Fruit fly (Drosophila melanogaster) whole organism, embryonic: ENCODE measurements around the gene Tollo.

Experiments
- Awh ChIP-seq: fragments of 200-800 bp; sonication (Bioruptor generic); IDR thresholded peaks from 2 replicates; pipeline ENCODE4, ENCODE4 v1.3.6; 2022; ENCODE audit warnings: missing biosample characterization, missing genetic modification characterization
- CG10147 ChIP-seq: fragments of 200-800 bp; sonication (Bioruptor generic); optimal IDR thresholded peaks from 2 replicates; lab custom pipeline; 2019; ENCODE audit warnings: missing biosample characterization, mild to moderate bottlenecking, missing genetic modification characterization, moderate library complexity
- CG10366 ChIP-seq: fragments of 200-800 bp; sonication (Bioruptor generic); IDR thresholded peaks from 2 replicates; pipeline ENCODE4 v1.3.6; 2022; ENCODE audit warnings: missing biosample characterization, missing genetic modification characterization
- CG10431 ChIP-seq: fragments of 200-800 bp; sonication (Bioruptor generic); optimal IDR thresholded peaks from 3 replicates; lab custom pipeline; 2018; ENCODE audit warnings: missing biosample characterization, mild to moderate bottlenecking, missing genetic modification characterization
- CG11456 ChIP-seq: fragments of 200-800 bp; sonication (Bioruptor generic); IDR thresholded peaks from 3 replicates; pipeline ENCODE4 v1.3.6; 2022; ENCODE audit warnings: missing biosample characterization, missing genetic modification characterization
- CG12659 ChIP-seq: fragments of 200-800 bp; sonication (Bioruptor generic); optimal IDR thresholded peaks from 3 replicates; lab custom pipeline; 2017; ENCODE audit warnings: mild to moderate bottlenecking, missing biosample characterization, missing genetic modification reagents, missing genetic modification characterization
- CG14441 ChIP-seq: fragments of 200-800 bp; sonication (Bioruptor generic); IDR thresholded peaks from 2 replicates; pipeline ENCODE4 v1.3.6; 2022; ENCODE audit warnings: missing biosample characterization, missing genetic modification characterization
- CG14667 ChIP-seq: fragments of 200-800 bp; sonication (Bioruptor generic); IDR thresholded peaks from 2 replicates; pipeline ENCODE4 v1.3.6; 2022; ENCODE audit warnings: missing biosample characterization, missing genetic modification characterization
- CG15011 ChIP-seq: fragments of 200-800 bp; sonication (Bioruptor generic); optimal IDR thresholded peaks from 3 replicates; lab custom pipeline; 2018; ENCODE audit warnings: missing biosample characterization, mild to moderate bottlenecking, missing genetic modification characterization
- CG1602 ChIP-seq: fragments of 200-800 bp; sonication (Bioruptor generic); optimal IDR thresholded peaks from 3 replicates; lab custom pipeline; 2016; ENCODE audit warnings: missing biosample characterization, missing genetic modification characterization
- CG18619 ChIP-seq: fragments of 200-800 bp; sonication (Bioruptor generic); optimal IDR thresholded peaks from 3 replicates; lab custom pipeline; 2017; ENCODE audit warnings: missing biosample characterization, mild to moderate bottlenecking, missing genetic modification characterization
- CG2120 ChIP-seq: fragments of 200-800 bp; sonication (Bioruptor generic); optimal IDR thresholded peaks from 3 replicates; lab custom pipeline; 2016; ENCODE audit warnings: missing biosample characterization, missing genetic modification characterization
- CG2712 ChIP-seq: fragments of 200-800 bp; optimal IDR thresholded peaks from 3 replicates; lab custom pipeline; 2019; ENCODE audit warnings: missing biosample characterization, mild to moderate bottlenecking, missing genetic modification characterization, moderate library complexity
- CG30403 ChIP-seq: fragments of 200-800 bp; sonication (Bioruptor generic); optimal IDR thresholded peaks from 3 replicates; lab custom pipeline; 2016; ENCODE audit warnings: missing biosample characterization, missing genetic modification characterization
- CG31441 ChIP-seq: fragments of 200-800 bp; sonication (Bioruptor generic); IDR thresholded peaks from 2 replicates; pipeline ENCODE4 v1.3.6; 2022; ENCODE audit warnings: missing biosample characterization, missing genetic modification characterization
- CG4424 ChIP-seq: fragments of 200-800 bp; sonication (Bioruptor generic); optimal IDR thresholded peaks from 3 replicates; lab custom pipeline; 2016; ENCODE audit warnings: missing biosample characterization, missing genetic modification characterization
- CG6683 ChIP-seq: fragments of 200-800 bp; sonication (Bioruptor generic); optimal IDR thresholded peaks from 2 replicates; lab custom pipeline; 2017; ENCODE audit warnings: missing biosample characterization, mild to moderate bottlenecking, missing genetic modification characterization, missing genetic modification reagents
- CG8924 ChIP-seq: fragments of 200-800 bp; optimal IDR thresholded peaks from 3 replicates; lab custom pipeline; 2019; ENCODE audit warnings: missing biosample characterization, mild to moderate bottlenecking, missing genetic modification characterization, moderate library complexity
- CG9437 ChIP-seq: fragments of 200-800 bp; sonication (Bioruptor generic); optimal IDR thresholded peaks from 2 replicates; lab custom pipeline; 2018; ENCODE audit warnings: missing biosample characterization, mild to moderate bottlenecking, missing genetic modification characterization
- CG9727 ChIP-seq: fragments of 200-800 bp; sonication (Bioruptor generic); optimal IDR thresholded peaks from 3 replicates; lab custom pipeline; 2017; ENCODE audit warnings: missing biosample characterization, mild to moderate bottlenecking, missing genetic modification characterization
- Dbx ChIP-seq: fragments of 200-800 bp; sonication (Bioruptor generic); IDR thresholded peaks from 3 replicates; pipeline ENCODE4 v1.3.6; 2022; ENCODE audit warnings: missing biosample characterization, missing genetic modification characterization
- Doc2 ChIP-seq: fragments of 200-800 bp; sonication (Bioruptor generic); IDR thresholded peaks from 2 replicates; pipeline ENCODE4 v1.3.6; 2022; ENCODE audit warnings: missing biosample characterization, missing genetic modification characterization
- H2.0 ChIP-seq: fragments of 200-800 bp; sonication (Bioruptor generic); IDR thresholded peaks from 2 replicates; pipeline ENCODE4 v1.3.6; 2022; ENCODE audit warnings: missing biosample characterization, missing genetic modification characterization
- Mrtf ChIP-seq: fragments of 200-800 bp; sonication (Bioruptor generic); IDR thresholded peaks from 3 replicates; pipeline ENCODE4 v1.3.6; 2022; ENCODE audit warnings: missing biosample characterization, missing genetic modification characterization
- Neu2 ChIP-seq: fragments of 200-800 bp; sonication (Bioruptor generic); optimal IDR thresholded peaks from 3 replicates; lab custom pipeline; 2016; ENCODE audit warnings: missing biosample characterization, missing genetic modification characterization, borderline replicate concordance
- Oli ChIP-seq: fragments of 200-800 bp; sonication (Bioruptor generic); optimal IDR thresholded peaks from 2 replicates; lab custom pipeline; 2018; ENCODE audit warnings: missing biosample characterization, mild to moderate bottlenecking, missing genetic modification characterization, moderate library complexity
- Sox100B ChIP-seq: fragments of 200-800 bp; sonication (Bioruptor generic); optimal IDR thresholded peaks from 3 replicates; lab custom pipeline; 2018; ENCODE audit warnings: missing biosample characterization, mild to moderate bottlenecking, missing genetic modification characterization
- Ssrp ChIP-seq: fragments of 200-800 bp; sonication (Bioruptor generic); optimal IDR thresholded peaks from 2 replicates; lab custom pipeline; 2018; ENCODE audit warnings: missing biosample characterization, mild to moderate bottlenecking, missing genetic modification characterization, moderate library complexity
- bsh ChIP-seq, 2 experiments: fragments of 200-800 bp; sonication (Bioruptor generic); optimal IDR thresholded peaks; 2 replicates each; lab custom pipeline; 2017 to 2018; ENCODE audit warnings: mild to moderate bottlenecking in 2 of 2, missing biosample characterization in 2 of 2, missing genetic modification characterization in 2 of 2, moderate library complexity in 1 of 2
- caup ChIP-seq: fragments of 200-800 bp; sonication (Bioruptor generic); optimal IDR thresholded peaks from 3 replicates; lab custom pipeline; 2017; ENCODE audit warnings: missing biosample characterization, mild to moderate bottlenecking, missing genetic modification characterization, moderate library complexity; ENCODE audit not compliant: severe bottlenecking
- crc ChIP-seq: fragments of 200-800 bp; sonication (Bioruptor generic); optimal IDR thresholded peaks from 2 replicates; lab custom pipeline; 2016; ENCODE audit warnings: missing biosample characterization, missing genetic modification characterization
- danr ChIP-seq: fragments of 200-800 bp; sonication (Bioruptor generic); IDR thresholded peaks from 2 replicates; pipeline ENCODE4 v1.3.6; 2022; ENCODE audit warnings: missing biosample characterization, missing genetic modification characterization
- dm ChIP-seq: fragments of 200-800 bp; sonication (Bioruptor generic); optimal IDR thresholded peaks from 3 replicates; lab custom pipeline; 2016; ENCODE audit warnings: missing biosample characterization, missing genetic modification characterization
- gce ChIP-seq: fragments of 200-800 bp; sonication (Bioruptor generic); IDR thresholded peaks from 3 replicates; pipeline ENCODE4 v1.3.6; 2022; ENCODE audit warnings: missing biosample characterization, missing genetic modification characterization
- grau ChIP-seq: fragments of 200-800 bp; optimal IDR thresholded peaks from 3 replicates; lab custom pipeline; 2019; ENCODE audit warnings: missing biosample characterization, mild to moderate bottlenecking, missing genetic modification characterization, moderate library complexity
- gro ChIP-seq: fragments of 200-800 bp; sonication (Bioruptor generic); optimal IDR thresholded peaks from 2 replicates; lab custom pipeline; 2016; ENCODE audit warnings: missing biosample characterization, missing genetic modification characterization
- lola ChIP-seq, 3 experiments: fragments of >200 bp in 2 of 3; fragments of 200-800 bp in 1 of 3; sonication (Bioruptor generic) in 1 of 3; optimal IDR thresholded peaks; 2 replicates each; lab custom pipeline; 2017 to 2019; ENCODE audit warnings: missing biosample characterization in 3 of 3, missing genetic modification characterization in 3 of 3, mild to moderate bottlenecking in 1 of 3, moderate library complexity in 1 of 3
- nerfin-1 ChIP-seq: fragments of 200-800 bp; sonication (Bioruptor generic); optimal IDR thresholded peaks from 3 replicates; lab custom pipeline; 2019; ENCODE audit warnings: missing biosample characterization, mild to moderate bottlenecking, missing genetic modification characterization, moderate library complexity
- nmo ChIP-seq: fragments of 200-800 bp; sonication (Bioruptor generic); optimal IDR thresholded peaks from 2 replicates; lab custom pipeline; 2018; ENCODE audit warnings: missing biosample characterization, mild to moderate bottlenecking, missing genetic modification characterization, moderate library complexity
- odd ChIP-seq: fragments of 200-800 bp; sonication (Bioruptor generic); optimal IDR thresholded peaks from 2 replicates; lab custom pipeline; 2017; ENCODE audit warnings: missing biosample characterization, mild to moderate bottlenecking, missing genetic modification characterization
- prd ChIP-seq, 3 experiments: fragments of >200 bp in 2 of 3; fragments of 200-800 bp in 1 of 3; sonication (Bioruptor generic) in 1 of 3; optimal IDR thresholded peaks in 2 of 3; IDR thresholded peaks in 1 of 3; 2 replicates in 2 of 3; 3 replicates in 1 of 3; pipeline versions ENCODE4 v1.3.6 to Lab custom; 2017 to 2022; ENCODE audit warnings: missing biosample characterization in 1 of 3, missing genetic modification characterization in 1 of 3
- row ChIP-seq: fragments of 200-800 bp; sonication (Bioruptor generic); IDR thresholded peaks from 3 replicates; pipeline ENCODE4 v1.3.6; 2022; ENCODE audit warnings: missing biosample characterization, missing genetic modification characterization
- run ChIP-seq: fragments of 200-800 bp; sonication (Bioruptor generic); optimal IDR thresholded peaks from 3 replicates; lab custom pipeline; 2018; ENCODE audit warnings: missing biosample characterization, mild to moderate bottlenecking, missing genetic modification characterization
- schlank ChIP-seq: fragments of 200-800 bp; sonication (Bioruptor generic); optimal IDR thresholded peaks from 2 replicates; lab custom pipeline; 2018; ENCODE audit warnings: missing biosample characterization, mild to moderate bottlenecking, missing genetic modification characterization
- sisA ChIP-seq: fragments of 200-800 bp; sonication (Bioruptor generic); IDR thresholded peaks from 2 replicates; pipeline ENCODE4 v1.3.6; 2022; ENCODE audit warnings: missing biosample characterization, missing genetic modification characterization
- slou ChIP-seq: fragments of 200-800 bp; sonication (Bioruptor generic); optimal IDR thresholded peaks from 3 replicates; lab custom pipeline; 2016; ENCODE audit warnings: missing biosample characterization, missing genetic modification characterization
- sug ChIP-seq: fragments of 200-800 bp; optimal IDR thresholded peaks from 2 replicates; lab custom pipeline; 2019; ENCODE audit warnings: missing biosample characterization, mild to moderate bottlenecking, missing genetic modification characterization, moderate library complexity
- tin ChIP-seq: fragments of 200-800 bp; sonication (Bioruptor generic); optimal IDR thresholded peaks from 3 replicates; lab custom pipeline; 2016; ENCODE audit warnings: missing biosample characterization, missing genetic modification characterization
- vvl ChIP-seq: fragments of 200-800 bp; sonication (Bioruptor generic); IDR thresholded peaks from 2 replicates; pipeline ENCODE4 v1.3.6; 2022; ENCODE audit warnings: missing biosample characterization, missing genetic modification characterization

Gene Tollo

DNA sequence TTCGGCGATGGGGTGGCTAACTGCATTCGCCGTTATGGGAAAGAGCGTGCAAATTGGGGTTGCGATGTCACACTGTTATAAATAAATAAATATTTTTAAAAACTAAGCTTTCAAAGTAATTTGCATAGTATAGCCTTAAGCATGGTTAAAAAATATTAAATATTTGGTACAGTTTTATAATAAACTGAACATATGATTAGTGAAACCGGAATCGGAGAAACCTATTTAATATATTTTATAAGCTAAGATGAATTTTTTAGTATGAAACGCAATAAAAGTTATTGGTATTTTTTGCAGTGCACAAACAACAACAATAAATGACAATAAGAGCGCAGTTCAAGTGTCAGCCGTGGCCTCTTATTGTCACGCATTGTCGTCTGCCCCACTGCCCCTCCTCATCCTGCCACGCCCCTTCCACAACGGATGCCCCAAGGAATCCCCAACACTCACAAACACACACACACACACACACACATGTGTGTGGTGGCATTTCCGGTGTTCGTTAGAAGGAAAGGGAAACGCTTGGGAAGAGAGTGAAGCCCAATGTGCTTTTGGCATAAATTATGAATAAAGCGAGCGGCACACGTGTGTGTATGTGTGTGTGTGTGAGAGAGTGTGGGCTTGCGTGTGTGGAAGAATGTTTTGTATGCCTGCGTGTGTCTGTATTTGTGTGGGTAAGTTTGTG lies 40.2 kb downstream of the Tollo start (continued):
- TF ChIP-seq gro (GFP tag; lab: Kevin White, UChicago) (no peak), crc (GFP tag; lab: Kevin White, UChicago) (no peak), Sox100B (GFP tag; lab: Kevin White, UChicago) (peak; percentile 47), CG14667 (GFP tag; lab: Robert Waterston, UW) (no peak), danr (GFP tag; lab: Robert Waterston, UW) (no peak), dm (no peak), CG8924 (tag; lab: Kevin White, UChicago) (peak; percentile 62), Dbx (GFP tag; lab: Robert Waterston, UW) (no peak), CG12659 (peak; percentile 28), nerfin-1 (tag; lab: Kevin White, UChicago) (peak; percentile 81), run (peak; percentile 30), Mrtf (GFP tag; lab: Robert Waterston, UW) (no peak), CG18619 (peak; percentile 15), Awh (GFP tag; lab: Robert Waterston, UW) (no peak), prd (optimal IDR thresholded peaks at IDR 0.05; lab: Kevin White, UChicago) (no peak), prd (GFP tag; IDR thresholded peaks at IDR 0.05; lab: Robert Waterston, UW) (peak; percentile 12; the same call in 1 of the 3 replicates), CG10147 (GFP tag; lab: Kevin White, UChicago) (peak; percentile 40), CG9727 (peak; percentile 26), CG30403 (GFP tag; lab: Kevin White, UChicago) (peak; percentile 13), Doc2 (no peak), gce (GFP tag; lab: Robert Waterston, UW) (no peak), CG14441 (GFP tag; lab: Robert Waterston, UW) (no peak), slou (GFP tag; lab: Kevin White, UChicago) (peak; percentile 3), CG1602 (peak; percentile 31), lola (GFP tag; optimal IDR thresholded peaks at IDR 0.05; lab: Kevin White, UChicago) (peak in 1 of 3 experiments; percentile 33), CG15011 (peak; percentile 29), Oli (tag; lab: Kevin White, UChicago) (peak; percentile 56), vvl (GFP tag; lab: Robert Waterston, UW) (0 out of 2 replicates have a peak, but pooled peaks have one; percentile 41), tin (GFP tag; lab: Kevin White, UChicago) (peak; percentile 0), Neu2 (no peak), CG9437 (GFP tag; lab: Kevin White, UChicago) (peak; percentile 29), CG2712 (tag; lab: Kevin White, UChicago) (peak; percentile 13), caup (GFP tag; lab: Kevin White, UChicago) (peak; percentile 30), CG2120 (GFP tag; lab: Kevin White, UChicago) (peak; percentile 41), CG31441 (GFP tag; lab: Robert Waterston, UW) (peak; percentile 61), sisA (0 out of 2 replicates have a peak, but pooled peaks have one; percentile 11), CG6683 (GFP tag; lab: Kevin White, UChicago) (peak; percentile 13), Ssrp (tag; lab: Kevin White, UChicago) (peak; percentile 52), CG4424 (GFP tag; lab: Kevin White, UChicago) (peak; percentile 15), row (GFP tag; lab: Robert Waterston, UW) (peak; percentile 64), grau (tag; lab: Kevin White, UChicago) (peak; percentile 62), CG10366 (0 out of 2 replicates have a peak, but pooled peaks have one; percentile 15), H2.0 (GFP tag; lab: Robert Waterston, UW) (no peak), odd (GFP tag; lab: Kevin White, UChicago) (peak; percentile 12), CG10431 (no peak), nmo (GFP tag; lab: Kevin White, UChicago) (peak; percentile 52), CG11456 (GFP tag; lab: Robert Waterston, UW) (0 out of 3 replicates have a peak, but pooled peaks have one; percentile 39), schlank (tag; lab: Kevin White, UChicago) (no peak), sug (no peak), bsh (GFP tag; optimal IDR thresholded peaks at IDR 0.05; lab: Kevin White, UChicago) (peak in 1 of 2 experiments; percentile 68)
